Fruit fly (Drosophila melanogaster) whole organism, wandering third instar larva: Measurements from ENCODE around the gene cad.

ENCODE experiments used
- Abd-B ChIP-seq: fragments of >200 bp; optimal IDR thresholded peaks from 2 replicates; lab custom pipeline; 2017; ENCODE audit warnings: missing biosample characterization, missing genetic modification characterization
- Dif ChIP-seq: fragments of 200-275, 200-300 bp; sonication (Bioruptor generic); optimal IDR thresholded peaks from 2 replicates; lab custom pipeline; 2018; ENCODE audit warnings: missing biosample characterization, missing genetic modification characterization; ENCODE audit not compliant: partially characterized antibody
- Mio ChIP-seq: sonication (Bioruptor generic); optimal IDR thresholded peaks from 2 replicates; lab custom pipeline; 2016; ENCODE audit warnings: missing biosample characterization, missing genetic modification characterization
- OdsH ChIP-seq: fragments of 200-800 bp; sonication (Bioruptor generic); optimal IDR thresholded peaks from 2 replicates; lab custom pipeline; 2016; ENCODE audit warnings: missing biosample characterization, mild to moderate bottlenecking, missing genetic modification characterization
- lola ChIP-seq: fragments of >200 bp; optimal IDR thresholded peaks from 2 replicates; lab custom pipeline; 2017; ENCODE audit warnings: missing biosample characterization, missing genetic modification characterization
- psq ChIP-seq: fragments of 200-800 bp; sonication (Bioruptor generic); optimal IDR thresholded peaks from 3 replicates; lab custom pipeline; 2017; ENCODE audit warnings: missing biosample characterization, mild to moderate bottlenecking, missing genetic modification characterization, moderate library complexity
- sage ChIP-seq: fragments of 200-800 bp; sonication (Bioruptor generic); optimal IDR thresholded peaks from 2 replicates; lab custom pipeline; 2016; ENCODE audit warnings: missing biosample characterization, mild to moderate bottlenecking, missing genetic modification characterization
- tai ChIP-seq: sonication (Bioruptor generic); optimal IDR thresholded peaks from 2 replicates; lab custom pipeline; 2016; ENCODE audit warnings: missing biosample characterization, missing genetic modification characterization

DNA sequence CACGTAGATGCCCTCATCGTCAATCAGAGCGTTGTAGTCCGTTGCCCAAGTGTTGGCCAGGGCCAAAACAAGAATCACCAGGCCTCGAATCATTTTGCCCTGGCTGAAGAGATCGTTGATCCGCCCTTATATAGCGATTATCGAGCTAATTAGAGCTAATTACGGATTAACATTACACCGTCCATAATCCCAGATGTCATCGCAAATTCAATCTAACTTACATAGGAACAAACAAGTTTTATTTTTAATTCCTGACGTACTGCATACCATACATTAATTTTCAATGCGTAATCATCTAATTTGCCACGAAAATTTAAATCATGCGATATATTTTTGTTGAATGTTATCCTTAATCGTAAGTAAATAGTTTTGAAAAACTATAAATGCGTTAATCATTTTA is 46.6 kb downstream of the cad start, which contains the start of gene CheB38b:
- TF ChIP-seq Mio (GFP tag; lab: Kevin White, UChicago) (no peak), sage (GFP tag; lab: Kevin White, UChicago) (no peak), Dif (no peak), tai (no peak), psq (GFP tag; lab: Kevin White, UChicago) (no peak), OdsH (no peak), lola (no peak), Abd-B (GFP tag; lab: Kevin White, UChicago) (no peak)
